Worm (Caenorhabditis elegans) whole organism, L2 larva: ENCODE measurements around the gene tag-250.

Experiments
- C34F6.9 ChIP-seq: fragments of 150-350 bp; optimal IDR thresholded peaks from 2 replicates; lab custom pipeline; 2014; ENCODE audit warnings: missing biosample characterization, missing genetic modification characterization
- R02D3.7 ChIP-seq: fragments of 150-350 bp; optimal IDR thresholded peaks from 2 replicates; lab custom pipeline; 2014; ENCODE audit warnings: missing biosample characterization, missing genetic modification characterization
- ZK546.5 ChIP-seq: sonication (generic microtip); optimal IDR thresholded peaks from 2 replicates; lab custom pipeline; 2017; ENCODE audit warnings: missing biosample characterization, missing genetic modification characterization
- alr-1 ChIP-seq: fragments of 150-350 bp; optimal IDR thresholded peaks from 2 replicates; lab custom pipeline; 2014; ENCODE audit warnings: missing biosample characterization, missing genetic modification characterization
- aly-2 ChIP-seq: fragments of 150-350 bp; optimal IDR thresholded peaks from 2 replicates; lab custom pipeline; 2014; ENCODE audit warnings: missing biosample characterization, missing genetic modification characterization
- ama-1 ChIP-seq: fragments of 150-350 bp; optimal IDR thresholded peaks from 2 replicates; lab custom pipeline; 2018; ENCODE audit warnings: inconsistent platforms
- blmp-1 ChIP-seq: sonication (generic microtip); optimal IDR thresholded peaks from 2 replicates; lab custom pipeline; 2017; ENCODE audit warnings: missing genetic modification characterization, mild to moderate bottlenecking, missing compliant biosample characterization, antibody characterized with exemption, moderate library complexity; ENCODE audit not compliant: insufficient read depth
- ceh-16 ChIP-seq: fragments of 150-350 bp; optimal IDR thresholded peaks from 2 replicates; lab custom pipeline; 2014; ENCODE audit warnings: missing biosample characterization, missing genetic modification characterization
- ceh-82 ChIP-seq: fragments of 150-350 bp; optimal IDR thresholded peaks from 2 replicates; lab custom pipeline; 2014; ENCODE audit warnings: missing biosample characterization, missing genetic modification characterization
- crh-2 ChIP-seq: sonication (generic microtip); optimal IDR thresholded peaks from 2 replicates; lab custom pipeline; 2017; ENCODE audit warnings: missing biosample characterization, missing genetic modification characterization
- dmd-4 ChIP-seq: sonication (generic microtip); optimal IDR thresholded peaks from 2 replicates; lab custom pipeline; 2017; ENCODE audit warnings: missing biosample characterization, missing genetic modification characterization
- egl-27 ChIP-seq: sonication (generic microtip); optimal IDR thresholded peaks from 3 replicates; lab custom pipeline; 2017; ENCODE audit warnings: missing biosample characterization, missing genetic modification reagents, missing genetic modification characterization
- elt-1 ChIP-seq: fragments of 150-350 bp; optimal IDR thresholded peaks from 2 replicates; lab custom pipeline; 2014; ENCODE audit warnings: missing biosample characterization, missing genetic modification characterization
- elt-3 ChIP-seq: sonication (generic microtip); optimal IDR thresholded peaks from 2 replicates; lab custom pipeline; 2017; ENCODE audit warnings: missing biosample characterization, missing genetic modification characterization
- fos-1 ChIP-seq: fragments of 150-350 bp; optimal IDR thresholded peaks from 2 replicates; lab custom pipeline; 2014; ENCODE audit warnings: missing biosample characterization, missing genetic modification characterization
- gmeb-1 ChIP-seq: fragments of 150-350 bp; optimal IDR thresholded peaks from 2 replicates; lab custom pipeline; 2014; ENCODE audit warnings: missing biosample characterization, missing genetic modification characterization
- lin-11 ChIP-seq: fragments of 150-350 bp; sonication (generic microtip); optimal IDR thresholded peaks from 2 replicates; lab custom pipeline; 2014; ENCODE audit warnings: missing biosample characterization, missing genetic modification characterization, inconsistent platforms, mixed read lengths
- lin-13 ChIP-seq: fragments of 150-350 bp; optimal IDR thresholded peaks from 2 replicates; lab custom pipeline; 2014; ENCODE audit warnings: missing biosample characterization, missing genetic modification reagents, missing genetic modification characterization
- lin-39 ChIP-seq: fragments of 150-350 bp; optimal IDR thresholded peaks from 2 replicates; lab custom pipeline; 2014; ENCODE audit warnings: missing biosample characterization, missing genetic modification reagents, missing genetic modification characterization
- lsy-2 ChIP-seq, 2 experiments: fragments of 150-350 bp in 1 of 2; sonication (generic microtip) in 1 of 2; optimal IDR thresholded peaks; 2 replicates each; lab custom pipeline; 2014 to 2017; ENCODE audit warnings: missing biosample characterization in 2 of 2, missing genetic modification characterization in 2 of 2
- mab-5 ChIP-seq: fragments of 150-350 bp; optimal IDR thresholded peaks from 2 replicates; lab custom pipeline; 2014; ENCODE audit warnings: missing biosample characterization, missing genetic modification characterization
- mbf-1 ChIP-seq: sonication (generic microtip); optimal IDR thresholded peaks from 2 replicates; lab custom pipeline; 2017; ENCODE audit warnings: missing biosample characterization, missing genetic modification characterization
- mdl-1 ChIP-seq, 2 experiments: fragments of 150-350 bp in 1 of 2; sonication (generic microtip) in 1 of 2; optimal IDR thresholded peaks; 2 replicates each; lab custom pipeline; 2017; ENCODE audit warnings: missing biosample characterization in 2 of 2, missing genetic modification characterization in 2 of 2
- nhr-10 ChIP-seq: sonication (generic microtip); optimal IDR thresholded peaks from 2 replicates; lab custom pipeline; 2017; ENCODE audit warnings: missing biosample characterization, missing genetic modification characterization
- nhr-11 ChIP-seq: fragments of 150-350 bp; optimal IDR thresholded peaks from 2 replicates; lab custom pipeline; 2014; ENCODE audit warnings: missing biosample characterization, missing genetic modification characterization
- nhr-12 ChIP-seq: fragments of 150-350 bp; optimal IDR thresholded peaks from 2 replicates; lab custom pipeline; 2014; ENCODE audit warnings: missing biosample characterization, missing genetic modification characterization
- nhr-129 ChIP-seq: fragments of 150-350 bp; optimal IDR thresholded peaks from 2 replicates; lab custom pipeline; 2014; ENCODE audit warnings: missing biosample characterization, missing genetic modification characterization
- nhr-21 ChIP-seq: fragments of 150-350 bp; optimal IDR thresholded peaks from 2 replicates; lab custom pipeline; 2014; ENCODE audit warnings: missing biosample characterization, missing genetic modification characterization
- nhr-23 ChIP-seq: fragments of 150-350 bp; optimal IDR thresholded peaks from 2 replicates; lab custom pipeline; 2014; ENCODE audit warnings: missing biosample characterization, missing genetic modification reagents, missing genetic modification characterization
- nhr-237 ChIP-seq: fragments of 150-350 bp; optimal IDR thresholded peaks from 2 replicates; lab custom pipeline; 2014; ENCODE audit warnings: missing biosample characterization, missing genetic modification characterization
- nhr-25 ChIP-seq: fragments of 150-350 bp; sonication (generic microtip); optimal IDR thresholded peaks from 3 replicates; lab custom pipeline; 2014; ENCODE audit warnings: missing biosample characterization, missing genetic modification characterization
- nhr-6 ChIP-seq: fragments of 150-350 bp; optimal IDR thresholded peaks from 2 replicates; lab custom pipeline; 2014; ENCODE audit warnings: missing biosample characterization, missing genetic modification characterization
- nhr-77 ChIP-seq: fragments of 150-350 bp; optimal IDR thresholded peaks from 2 replicates; lab custom pipeline; 2014; ENCODE audit warnings: missing biosample characterization, missing genetic modification characterization
- peb-1 ChIP-seq: fragments of 150-350 bp; optimal IDR thresholded peaks from 2 replicates; lab custom pipeline; 2014; ENCODE audit warnings: missing biosample characterization, missing genetic modification characterization
- sem-4 ChIP-seq: fragments of 150-350 bp; optimal IDR thresholded peaks from 2 replicates; lab custom pipeline; 2014; ENCODE audit warnings: missing biosample characterization, missing genetic modification reagents, missing genetic modification characterization
- skn-1 ChIP-seq: sonication (generic microtip); optimal IDR thresholded peaks from 2 replicates; lab custom pipeline; 2017; ENCODE audit warnings: missing biosample characterization, missing genetic modification characterization
- sma-3 ChIP-seq: sonication (generic microtip); optimal IDR thresholded peaks from 2 replicates; lab custom pipeline; 2016; ENCODE audit warnings: missing genetic modification reagents, missing genetic modification characterization, missing compliant biosample characterization
- sma-9 ChIP-seq, 2 experiments: fragments of 150-350 bp in 1 of 2; sonication (generic microtip) in 1 of 2; optimal IDR thresholded peaks; 2 replicates each; lab custom pipeline; 2014 to 2016; ENCODE audit warnings: missing genetic modification characterization in 2 of 2, mild to moderate bottlenecking in 1 of 2, missing biosample characterization in 1 of 2, missing compliant biosample characterization in 1 of 2, missing genetic modification reagents in 1 of 2, moderate library complexity in 1 of 2
- snpc-4 ChIP-seq: fragments of 150-350 bp; optimal IDR thresholded peaks from 2 replicates; lab custom pipeline; 2014; ENCODE audit warnings: missing biosample characterization, missing genetic modification characterization
- unc-39 ChIP-seq: fragments of 150-350 bp; optimal IDR thresholded peaks from 2 replicates; lab custom pipeline; 2014; ENCODE audit warnings: missing biosample characterization, missing genetic modification characterization
- zag-1 ChIP-seq: fragments of 150-350 bp; optimal IDR thresholded peaks from 2 replicates; lab custom pipeline; 2014; ENCODE audit warnings: missing biosample characterization, missing genetic modification characterization
- ztf-1 ChIP-seq: fragments of 200-800 bp; sonication (Bioruptor generic); conservative IDR thresholded peaks from 2 replicates; pipeline ENCODE4 v1.3.6; 2022; ENCODE audit warnings: missing genetic modification characterization, missing compliant biosample characterization
- ztf-11 ChIP-seq: sonication (generic microtip); optimal IDR thresholded peaks from 2 replicates; lab custom pipeline; 2017; ENCODE audit warnings: missing biosample characterization, missing genetic modification characterization

Gene tag-250

DNA sequence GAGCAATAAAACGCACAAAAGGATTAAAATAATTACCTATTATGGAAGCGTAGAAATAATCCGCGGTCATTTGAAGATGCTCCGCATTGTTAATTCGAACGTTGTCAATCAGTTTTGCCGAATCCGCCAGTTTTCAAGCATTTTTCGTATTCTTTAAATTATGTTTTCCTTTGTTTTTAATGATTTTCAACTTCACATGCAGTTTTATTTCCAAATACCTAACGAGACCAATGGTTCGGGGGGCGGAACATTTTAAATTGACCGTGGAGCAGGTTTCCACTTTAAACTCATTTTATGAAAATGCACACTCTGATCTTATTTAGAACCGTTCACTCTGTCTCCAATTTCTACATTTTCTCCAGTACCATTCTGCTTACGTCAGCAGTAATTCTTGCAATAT is 30.0 kb downstream of the tag-250 start, which contains the start of gene ZK688.4:
Gene ZK688.4, plus strand, starts transcription at position 301 of the 400 bp plus-strand sequence.
- TF ChIP-seq nhr-237 (tag; lab: Kevin White, UChicago) (no peak), gmeb-1 (tag; lab: Kevin White, UChicago) (no peak), unc-39 (no peak), peb-1 (tag; lab: Kevin White, UChicago) (no peak), nhr-10 (tag; lab: Kevin White, UChicago) (no peak), mbf-1 (tag; lab: Kevin White, UChicago) (no peak), lin-13 (GFP tag; lab: Kevin White, UChicago) (no peak), ZK546.5 (tag; lab: Kevin White, UChicago) (no peak), fos-1 (tag; lab: Kevin White, UChicago) (no peak), aly-2 (no peak), zag-1 (no peak), mdl-1 (tag; optimal IDR thresholded peaks at IDR 0.05; lab: Kevin White, UChicago) (no peak), ceh-82 (no peak), blmp-1 (tag; lab: Kevin White, UChicago) (no peak), alr-1 (tag; lab: Kevin White, UChicago) (no peak), elt-3 (no peak), egl-27 (tag; lab: Kevin White, UChicago) (no peak), dmd-4 (no peak), ztf-1 (no peak), nhr-6 (tag; lab: Kevin White, UChicago) (no peak)

- TF ChIP-seq nhr-25 (tag; lab: Kevin White, UChicago) (no peak), elt-1 (tag; lab: Kevin White, UChicago) (no peak), gmeb-1 (tag; lab: Kevin White, UChicago) (no peak), ama-1 (lab: Kevin White, UChicago) (no peak), C34F6.9 (tag; lab: Kevin White, UChicago) (no peak), lin-39 (tag; lab: Kevin White, UChicago) (no peak), R02D3.7 (tag; lab: Kevin White, UChicago) (no peak), nhr-77 (tag; lab: Kevin White, UChicago) (no peak), skn-1 (tag; lab: Kevin White, UChicago) (no peak), ceh-16 (no peak), blmp-1 (tag; lab: Kevin White, UChicago) (no peak)
Measured at ce11 chrIII:7893224-7893623, 31.5 kb downstream of the tag-250 start.

ce11 chrIII:7892333-7892732 is 32.4 kb downstream of the tag-250 start:
- TF ChIP-seq gmeb-1 (tag; lab: Kevin White, UChicago) (no peak), elt-3 (no peak), aly-2 (no peak), mbf-1 (tag; lab: Kevin White, UChicago) (no peak)

ce11 chrIII:7891573-7892306 is 33.0 kb downstream of the tag-250 start, which contains the start of the genes ZK688.5 and fahd-1:
Gene ZK688.5 (minus strand): TSS chrIII:7891623.
Gene fahd-1 (plus strand): TSS chrIII:7892256.
- TF ChIP-seq snpc-4 (tag; lab: Kevin White, UChicago) (peak; percentile 47), nhr-11 (no peak), unc-39 (no peak), elt-1 (tag; lab: Kevin White, UChicago) (no peak), nhr-6 (tag; lab: Kevin White, UChicago) (no peak), fos-1 (tag; lab: Kevin White, UChicago) (peak; percentile 93), nhr-12 (tag; lab: Kevin White, UChicago) (no peak), ceh-16 (no peak), nhr-23 (no peak), nhr-25 (tag; lab: Kevin White, UChicago) (peak; percentile 88), sem-4 (peak; percentile 67), sma-3 (GFP tag; lab: Kevin White, UChicago) (peak; percentile 70), ceh-82 (no peak), lin-11 (tag; lab: Kevin White, UChicago) (no peak), elt-3 (no peak), ztf-11 (tag; lab: Kevin White, UChicago) (no peak), egl-27 (tag; lab: Kevin White, UChicago) (peak; percentile 37), dmd-4 (no peak), skn-1 (tag; lab: Kevin White, UChicago) (no peak), C34F6.9 (tag; lab: Kevin White, UChicago) (peak; percentile 87), ama-1 (lab: Kevin White, UChicago) (peak; percentile 35), aly-2 (no peak), zag-1 (peak; percentile 16), R02D3.7 (tag; lab: Kevin White, UChicago) (no peak), nhr-237 (tag; lab: Kevin White, UChicago) (no peak), lsy-2 (tag; optimal IDR thresholded peaks at IDR 0.05; lab: Kevin White, UChicago) (peak; percentile 60 to 69), mab-5 (no peak), crh-2 (tag; lab: Kevin White, UChicago) (peak; percentile 85), nhr-21 (tag; lab: Kevin White, UChicago) (peak; percentile 77), gmeb-1 (tag; lab: Kevin White, UChicago) (peak; percentile 65), peb-1 (tag; lab: Kevin White, UChicago) (no peak), alr-1 (tag; lab: Kevin White, UChicago) (no peak), mbf-1 (tag; lab: Kevin White, UChicago) (no peak), nhr-129 (tag; lab: Kevin White, UChicago) (peak; percentile 82), sma-9 (GFP tag; optimal IDR thresholded peaks at IDR 0.05; lab: Kevin White, UChicago) (peak; percentile 84), sma-9 (tag; optimal IDR thresholded peaks at IDR 0.05; lab: Kevin White, UChicago) (no peak), lin-13 (GFP tag; lab: Kevin White, UChicago) (peak; percentile 34)
